Worm (Caenorhabditis elegans): ENCODE results near the gene ugt-66.

Gene ugt-66

ce11 chrIII:6168497-6169227, 25.7 kb downstream of the ugt-66 start, which contains the start of gene efk-1:
TSS of gene efk-1 (minus strand) at chrIII:6168547.
- TF ChIP-seq ama-1 (optimal IDR thresholded peaks at IDR 0.05): peak; percentile 20
- TF ChIP-seq mbf-1 (tag; optimal IDR thresholded peaks at IDR 0.05): no peak
- TF ChIP-seq crh-2 (tag; optimal IDR thresholded peaks at IDR 0.05): peak; percentile 36
- peak; percentile 42 for TF ChIP-seq nhr-129 (tag; optimal IDR thresholded peaks at IDR 0.05)
- TF ChIP-seq C34F6.9 (tag; optimal IDR thresholded peaks at IDR 0.05): peak; percentile 21
- no peak for TF ChIP-seq nhr-21 (tag; optimal IDR thresholded peaks at IDR 0.05)

ce11 chrIII:6166634-6167033, 27.7 kb downstream of the ugt-66 start:
- TF ChIP-seq nhr-23 (tag; optimal IDR thresholded peaks at IDR 0.05) (no peak), elt-3 (tag; optimal IDR thresholded peaks at IDR 0.05) (no peak), sma-9 (GFP tag; optimal IDR thresholded peaks at IDR 0.05) (no peak), sma-9 (tag; optimal IDR thresholded peaks at IDR 0.05) (no peak), R02D3.7 (tag; optimal IDR thresholded peaks at IDR 0.05) (no peak), nhr-6 (tag; optimal IDR thresholded peaks at IDR 0.05) (no peak), lsy-2 (tag; optimal IDR thresholded peaks at IDR 0.05) (no peak), ceh-82 (tag; optimal IDR thresholded peaks at IDR 0.05) (no peak), nhr-11 (tag; optimal IDR thresholded peaks at IDR 0.05) (no peak), lin-11 (tag; optimal IDR thresholded peaks at IDR 0.05) (no peak)

- TF ChIP-seq aly-2 (tag; optimal IDR thresholded peaks at IDR 0.05) (no peak), ama-1 (optimal IDR thresholded peaks at IDR 0.05) (no peak), mbf-1 (tag; optimal IDR thresholded peaks at IDR 0.05) (no peak), nhr-6 (tag; optimal IDR thresholded peaks at IDR 0.05) (no peak), ztf-1 (GFP tag; conservative IDR thresholded peaks at IDR 0.05) (no peak), lin-39 (tag; optimal IDR thresholded peaks at IDR 0.05) (no peak), ceh-16 (tag; optimal IDR thresholded peaks at IDR 0.05) (no peak), snpc-4 (tag; optimal IDR thresholded peaks at IDR 0.05) (no peak)
Observed at ce11 chrIII:6165240-6165639, 29.1 kb downstream of the ugt-66 start.

- TF ChIP-seq ceh-82 (tag; optimal IDR thresholded peaks at IDR 0.05) (no peak), nhr-25 (tag; optimal IDR thresholded peaks at IDR 0.05) (peak; percentile 5), nhr-10 (tag; optimal IDR thresholded peaks at IDR 0.05) (no peak), fos-1 (tag; optimal IDR thresholded peaks at IDR 0.05) (peak; percentile 34), ama-1 (optimal IDR thresholded peaks at IDR 0.05) (peak; percentile 86), sma-9 (GFP tag; optimal IDR thresholded peaks at IDR 0.05) (peak; percentile 35), sma-9 (tag; optimal IDR thresholded peaks at IDR 0.05) (no peak), crh-2 (tag; optimal IDR thresholded peaks at IDR 0.05) (peak; percentile 0), C34F6.9 (tag; optimal IDR thresholded peaks at IDR 0.05) (peak; percentile 48), nhr-129 (tag; optimal IDR thresholded peaks at IDR 0.05) (peak; percentile 34), lin-11 (tag; optimal IDR thresholded peaks at IDR 0.05) (no peak), unc-55 (GFP tag; optimal IDR thresholded peaks at IDR 0.05) (no peak), egl-27 (tag; optimal IDR thresholded peaks at IDR 0.05) (no peak), skn-1 (tag; optimal IDR thresholded peaks at IDR 0.05) (no peak), snpc-4 (tag; optimal IDR thresholded peaks at IDR 0.05) (no peak), lin-13 (GFP tag; optimal IDR thresholded peaks at IDR 0.05) (peak; percentile 17), mab-5 (tag; optimal IDR thresholded peaks at IDR 0.05) (no peak), unc-39 (tag; optimal IDR thresholded peaks at IDR 0.05) (no peak)
Observed at ce11 chrIII:6164253-6164971, 30.0 kb downstream of the ugt-66 start, which contains the start of gene F42A10.9. TSS of gene F42A10.9 (plus strand) at chrIII:6164573.

- TF ChIP-seq F13H6.1 (tag; optimal IDR thresholded peaks at IDR 0.05) (no peak), zag-1 (tag; optimal IDR thresholded peaks at IDR 0.05) (no peak), nhr-12 (tag; optimal IDR thresholded peaks at IDR 0.05) (no peak), mbf-1 (tag; optimal IDR thresholded peaks at IDR 0.05) (no peak), sma-9 (GFP tag; optimal IDR thresholded peaks at IDR 0.05) (no peak), sma-9 (tag; optimal IDR thresholded peaks at IDR 0.05) (no peak), blmp-1 (tag; optimal IDR thresholded peaks at IDR 0.05; ENCODE audit: insufficient read depth) (no peak), sem-4 (tag; optimal IDR thresholded peaks at IDR 0.05) (no peak), nhr-21 (tag; optimal IDR thresholded peaks at IDR 0.05) (no peak), lsy-2 (tag; optimal IDR thresholded peaks at IDR 0.05) (no peak), elt-3 (tag; optimal IDR thresholded peaks at IDR 0.05) (no peak), mab-5 (tag; optimal IDR thresholded peaks at IDR 0.05) (no peak), crh-2 (tag; optimal IDR thresholded peaks at IDR 0.05) (no peak), ZK546.5 (tag; optimal IDR thresholded peaks at IDR 0.05) (no peak), snpc-4 (tag; optimal IDR thresholded peaks at IDR 0.05) (no peak), unc-62 (GFP tag; optimal IDR thresholded peaks at IDR 0.05) (no peak), egl-27 (tag; optimal IDR thresholded peaks at IDR 0.05) (no peak)
Observed at ce11 chrIII:6163381-6163780, 31.0 kb downstream of the ugt-66 start.

Measured in whole organism, L2 larva.